Fruit fly (Drosophila melanogaster) whole organism, wandering third instar larva: ENCODE results near the gene CG7099.

Source experiments
- Abd-B ChIP-seq: fragments of >200 bp; optimal IDR thresholded peaks from 2 replicates; lab custom pipeline; 2017; ENCODE audit warnings: missing biosample characterization, missing genetic modification characterization
- CG32264 ChIP-seq: fragments of 200-800 bp; sonication (Bioruptor generic); optimal IDR thresholded peaks from 2 replicates; lab custom pipeline; 2016; ENCODE audit warnings: missing biosample characterization, missing genetic modification characterization
- CG9705 ChIP-seq: fragments of 200-800 bp; sonication (Bioruptor generic); optimal IDR thresholded peaks from 2 replicates; lab custom pipeline; 2018; ENCODE audit warnings: missing biosample characterization, mild to moderate bottlenecking, missing genetic modification characterization
- CrebA ChIP-seq: fragments of 200-800 bp; sonication (Bioruptor generic); optimal IDR thresholded peaks from 2 replicates; lab custom pipeline; 2016; ENCODE audit warnings: missing biosample characterization, mild to moderate bottlenecking, missing genetic modification characterization, borderline replicate concordance
- Dfd ChIP-seq: fragments of >200 bp; optimal IDR thresholded peaks from 2 replicates; lab custom pipeline; 2017; ENCODE audit warnings: missing biosample characterization, missing genetic modification characterization
- Dif ChIP-seq: fragments of 200-275, 200-300 bp; sonication (Bioruptor generic); optimal IDR thresholded peaks from 2 replicates; lab custom pipeline; 2018; ENCODE audit warnings: missing biosample characterization, missing genetic modification characterization; ENCODE audit not compliant: partially characterized antibody
- GATAd ChIP-seq: sonication (Bioruptor generic); optimal IDR thresholded peaks from 2 replicates; lab custom pipeline; 2016; ENCODE audit warnings: missing biosample characterization, missing genetic modification characterization
- HLH106 ChIP-seq: fragments of 200-800 bp; optimal IDR thresholded peaks from 3 replicates; lab custom pipeline; 2019; ENCODE audit warnings: missing biosample characterization, mild to moderate bottlenecking, missing genetic modification characterization, moderate library complexity
- Hnf4 ChIP-seq: fragments of 200-800 bp; sonication (Bioruptor generic); optimal IDR thresholded peaks from 2 replicates; lab custom pipeline; 2016; ENCODE audit warnings: missing biosample characterization, mild to moderate bottlenecking, missing genetic modification characterization
- Hr78 ChIP-seq: fragments of >200 bp; optimal IDR thresholded peaks from 2 replicates; lab custom pipeline; 2017; ENCODE audit warnings: missing biosample characterization, missing genetic modification characterization
- Hr83 ChIP-seq: fragments of 200-300 bp; sonication (Bioruptor generic); optimal IDR thresholded peaks from 2 replicates; lab custom pipeline; 2016; ENCODE audit warnings: missing biosample characterization, mild to moderate bottlenecking, missing genetic modification characterization, moderate library complexity; ENCODE audit not compliant: poor library complexity, severe bottlenecking
- Jra ChIP-seq: sonication (Bioruptor generic); optimal IDR thresholded peaks from 2 replicates; lab custom pipeline; 2016; ENCODE audit warnings: missing biosample characterization, missing genetic modification characterization
- Mio ChIP-seq: sonication (Bioruptor generic); optimal IDR thresholded peaks from 2 replicates; lab custom pipeline; 2016; ENCODE audit warnings: missing biosample characterization, missing genetic modification characterization
- Myc ChIP-seq: fragments of >200 bp; optimal IDR thresholded peaks from 2 replicates; lab custom pipeline; 2017
- N ChIP-seq: fragments of >200 bp; optimal IDR thresholded peaks from 2 replicates; lab custom pipeline; 2018; ENCODE audit warnings: missing biosample characterization, missing external identifiers, missing genetic modification characterization
- OdsH ChIP-seq: fragments of 200-800 bp; sonication (Bioruptor generic); optimal IDR thresholded peaks from 2 replicates; lab custom pipeline; 2016; ENCODE audit warnings: missing biosample characterization, mild to moderate bottlenecking, missing genetic modification characterization
- Rel ChIP-seq, 2 experiments: fragments of 200-800 bp; sonication (Bioruptor generic) in 1 of 2; optimal IDR thresholded peaks; 2 replicates in 1 of 2; 3 replicates in 1 of 2; lab custom pipeline; 2016 to 2019; ENCODE audit warnings: mild to moderate bottlenecking in 2 of 2, missing biosample characterization in 2 of 2, missing genetic modification characterization in 2 of 2, moderate library complexity in 1 of 2
- Sp1 ChIP-seq: fragments of 200-800 bp; sonication (Bioruptor generic); optimal IDR thresholded peaks from 3 replicates; lab custom pipeline; 2019; ENCODE audit warnings: missing biosample characterization, mild to moderate bottlenecking, missing genetic modification characterization, moderate library complexity
- Vsx2 ChIP-seq: fragments of 200-300, 225-300 bp; sonication (Bioruptor generic); optimal IDR thresholded peaks from 2 replicates; lab custom pipeline; 2018; ENCODE audit warnings: missing biosample characterization, missing genetic modification characterization; ENCODE audit not compliant: partially characterized antibody
- br ChIP-seq: fragments of 200-800 bp; sonication (Bioruptor generic); optimal IDR thresholded peaks from 2 replicates; lab custom pipeline; 2016; ENCODE audit warnings: missing biosample characterization, missing genetic modification characterization
- brk ChIP-seq: fragments of 200-800 bp; sonication (Bioruptor generic); optimal IDR thresholded peaks from 2 replicates; lab custom pipeline; 2016; ENCODE audit warnings: missing biosample characterization, mild to moderate bottlenecking, missing genetic modification characterization
- dl ChIP-seq, 2 experiments: fragments of 175-275, 200-275 bp in 1 of 2; fragments of 200-275 bp in 1 of 2; sonication (Bioruptor generic); optimal IDR thresholded peaks; lab custom pipeline; 2018; ENCODE audit warnings: mild to moderate bottlenecking in 2 of 2, missing biosample characterization in 2 of 2, missing genetic modification characterization in 2 of 2, moderate library complexity in 2 of 2; ENCODE audit not compliant: partially characterized antibody in 2 of 2, insufficient read depth in 1 of 2
- dmrt93B ChIP-seq: fragments of 200-800 bp; sonication (Bioruptor generic); optimal IDR thresholded peaks from 2 replicates; lab custom pipeline; 2018; ENCODE audit warnings: missing biosample characterization, mild to moderate bottlenecking, missing genetic modification characterization
- dsf ChIP-seq: sonication (Bioruptor generic); optimal IDR thresholded peaks from 2 replicates; lab custom pipeline; 2016; ENCODE audit warnings: missing biosample characterization, missing genetic modification characterization, borderline replicate concordance
- ey ChIP-seq: fragments of 200-800 bp; sonication (Bioruptor generic); optimal IDR thresholded peaks from 2 replicates; lab custom pipeline; 2016; ENCODE audit warnings: missing biosample characterization, missing genetic modification characterization
- foxo ChIP-seq, 2 experiments: fragments of 200-800 bp; sonication (Bioruptor generic); optimal IDR thresholded peaks; 2 replicates in 1 of 2; 3 replicates in 1 of 2; lab custom pipeline; 2016 to 2017; ENCODE audit warnings: missing biosample characterization in 2 of 2, missing genetic modification characterization in 2 of 2
- fru ChIP-seq: fragments of 200-800 bp; sonication (Bioruptor generic); optimal IDR thresholded peaks from 3 replicates; lab custom pipeline; 2016; ENCODE audit warnings: missing biosample characterization, mild to moderate bottlenecking, missing genetic modification characterization
- h ChIP-seq: fragments of 200-800 bp; sonication (Bioruptor generic); optimal IDR thresholded peaks from 3 replicates; lab custom pipeline; 2016; ENCODE audit warnings: missing biosample characterization, mild to moderate bottlenecking, missing genetic modification characterization
- jim ChIP-seq: fragments of 175-275, 200-325 bp; sonication (Bioruptor generic); optimal IDR thresholded peaks from 2 replicates; lab custom pipeline; 2016; ENCODE audit warnings: missing biosample characterization, mild to moderate bottlenecking, missing genetic modification characterization
- lola ChIP-seq: fragments of >200 bp; optimal IDR thresholded peaks from 2 replicates; lab custom pipeline; 2017; ENCODE audit warnings: missing biosample characterization, missing genetic modification characterization
- pan ChIP-seq: fragments of >200 bp; optimal IDR thresholded peaks from 2 replicates; lab custom pipeline; 2017
- psq ChIP-seq: fragments of 200-800 bp; sonication (Bioruptor generic); optimal IDR thresholded peaks from 3 replicates; lab custom pipeline; 2017; ENCODE audit warnings: missing biosample characterization, mild to moderate bottlenecking, missing genetic modification characterization, moderate library complexity
- rgr ChIP-seq: fragments of 200-800 bp; sonication (Bioruptor generic); optimal IDR thresholded peaks from 3 replicates; lab custom pipeline; 2016; ENCODE audit warnings: missing biosample characterization, mild to moderate bottlenecking, missing genetic modification characterization
- sage ChIP-seq: fragments of 200-800 bp; sonication (Bioruptor generic); optimal IDR thresholded peaks from 2 replicates; lab custom pipeline; 2016; ENCODE audit warnings: missing biosample characterization, mild to moderate bottlenecking, missing genetic modification characterization
- sv ChIP-seq: fragments of 200-800 bp; sonication (Bioruptor generic); optimal IDR thresholded peaks from 3 replicates; lab custom pipeline; 2016; ENCODE audit warnings: missing biosample characterization, missing genetic modification characterization
- tai ChIP-seq: sonication (Bioruptor generic); optimal IDR thresholded peaks from 2 replicates; lab custom pipeline; 2016; ENCODE audit warnings: missing biosample characterization, missing genetic modification characterization
- usp ChIP-seq: fragments of >200 bp; optimal IDR thresholded peaks from 2 replicates; lab custom pipeline; 2017; ENCODE audit warnings: missing biosample characterization, missing genetic modification characterization
- woc ChIP-seq: sonication (Bioruptor generic); optimal IDR thresholded peaks from 2 replicates; lab custom pipeline; 2016; ENCODE audit warnings: missing biosample characterization, mild to moderate bottlenecking, missing genetic modification characterization

The CG7099 gene

DNA sequence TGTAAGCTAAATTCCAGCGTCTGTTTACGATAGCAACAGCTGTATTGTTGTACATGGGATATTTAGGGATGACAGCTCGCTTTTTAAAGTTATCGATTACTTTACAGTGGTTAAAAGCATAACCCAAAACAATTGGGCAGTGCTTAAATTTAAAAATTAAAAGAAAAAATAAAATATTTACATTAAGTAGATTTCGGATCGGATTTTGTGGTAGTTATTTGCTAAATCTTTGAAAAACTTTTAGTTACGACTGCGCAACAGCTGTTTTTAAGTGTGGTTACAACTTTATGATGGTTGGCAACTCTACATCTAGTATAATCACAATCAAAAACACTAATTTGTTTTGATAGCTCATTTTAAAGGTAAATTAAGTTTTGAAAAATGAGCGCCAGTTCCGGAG is at the start of gene CG7099, which contains the start of gene Ing5:
Gene CG7099 (plus strand): TSS at position 317 of the 400 bp plus-strand sequence.
Gene Ing5 (minus strand): TSS at position 58 of the 400 bp plus-strand sequence.
- peak; percentile 90 for TF ChIP-seq dmrt93B
- TF ChIP-seq sage: peak; percentile 90
- TF ChIP-seq Hr78 (GFP tag; lab: Kevin White, UChicago): no peak
- TF ChIP-seq pan (lab: Kevin White, UChicago): no peak
- peak; percentile 92 for TF ChIP-seq dsf (GFP tag; lab: Kevin White, UChicago)
- TF ChIP-seq jim (GFP tag; lab: Kevin White, UChicago): peak; percentile 78
- peak; percentile 97 for TF ChIP-seq sv (GFP tag; lab: Kevin White, UChicago)
- TF ChIP-seq br (GFP tag; lab: Kevin White, UChicago): peak; percentile 94
- TF ChIP-seq GATAd (GFP tag; lab: Kevin White, UChicago): peak; percentile 92
- peak; percentile 92 for TF ChIP-seq Sp1 (GFP tag; lab: Kevin White, UChicago)
- no peak for TF ChIP-seq Dif (GFP tag; lab: Kevin White, UChicago)
- no peak for TF ChIP-seq tai (GFP tag; lab: Kevin White, UChicago)
- peak; percentile 70 to 98 for TF ChIP-seq foxo (GFP tag; optimal IDR thresholded peaks at IDR 0.05; lab: Kevin White, UChicago)
- TF ChIP-seq CG32264 (GFP tag; lab: Kevin White, UChicago): peak; percentile 63
- peak; percentile 96 for TF ChIP-seq Hnf4 (GFP tag; lab: Kevin White, UChicago)
- peak; percentile 80 for TF ChIP-seq Rel (GFP tag; optimal IDR thresholded peaks at IDR 0.05; lab: Kevin White, UChicago)
- peak; percentile 74 for TF ChIP-seq Rel (tag; optimal IDR thresholded peaks at IDR 0.05; lab: Kevin White, UChicago)
- peak; percentile 62 for TF ChIP-seq Mio
- TF ChIP-seq Dfd (GFP tag; lab: Kevin White, UChicago): no peak
- peak; percentile 90 for TF ChIP-seq Jra (GFP tag; lab: Kevin White, UChicago)
- TF ChIP-seq CG9705 (GFP tag; lab: Kevin White, UChicago): peak; percentile 93
- TF ChIP-seq CrebA (GFP tag; lab: Kevin White, UChicago): no peak
- TF ChIP-seq HLH106 (tag; lab: Kevin White, UChicago): peak; percentile 97
- no peak for TF ChIP-seq usp
- TF ChIP-seq N (GFP tag; lab: Kevin White, UChicago): no peak
- peak; percentile 91 for TF ChIP-seq woc
- peak; percentile 92 for TF ChIP-seq Hr83 (GFP tag; lab: Kevin White, UChicago)
- TF ChIP-seq h (GFP tag; lab: Kevin White, UChicago): peak; percentile 97
- peak; percentile 93 for TF ChIP-seq psq
- TF ChIP-seq Vsx2: no peak
- peak; percentile 95 for TF ChIP-seq OdsH (GFP tag; lab: Kevin White, UChicago)
- TF ChIP-seq Abd-B (GFP tag; lab: Kevin White, UChicago): no peak
- TF ChIP-seq Myc: no peak
- no peak for TF ChIP-seq brk
- peak; percentile 94 for TF ChIP-seq fru (GFP tag; lab: Kevin White, UChicago)
- no peak for TF ChIP-seq lola (GFP tag; lab: Kevin White, UChicago)
- TF ChIP-seq ey (GFP tag; lab: Kevin White, UChicago): peak; percentile 93
- TF ChIP-seq rgr (GFP tag; lab: Kevin White, UChicago): peak; percentile 98
- TF ChIP-seq dl (GFP tag; optimal IDR thresholded peaks at IDR 0.05; lab: Kevin White, UChicago; ENCODE audit: insufficient read depth in 1 of 2, partially characterized antibody in 2 of 2): no peak
- TF ChIP-seq, all 38 proteins: peak for 24

DNA sequence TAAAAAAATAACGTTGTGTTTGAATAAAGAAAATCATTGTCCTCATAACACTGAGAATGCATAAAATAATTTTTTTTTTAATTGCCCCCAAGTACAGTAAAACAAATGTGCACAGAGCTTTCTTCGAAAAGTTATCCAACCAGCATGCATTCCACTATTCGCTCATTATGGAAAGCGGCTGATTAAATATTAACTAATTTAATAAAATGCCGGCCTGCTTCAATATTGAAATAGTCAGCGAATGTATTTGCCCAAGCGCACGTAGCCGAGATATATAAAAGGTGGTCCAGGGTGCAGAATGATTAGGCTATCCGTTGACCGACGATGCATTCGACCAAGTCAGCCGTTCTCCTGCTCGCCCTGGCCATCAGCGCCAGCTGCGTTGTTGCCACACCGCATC is 39.9 kb upstream of the CG7099 start, which contains the start of gene CG16826:
Gene CG16826 (plus strand): TSS at position 301 of the 400 bp plus-strand sequence.
- no peak for TF ChIP-seq rgr (GFP tag; lab: Kevin White, UChicago)
- TF ChIP-seq jim (GFP tag; lab: Kevin White, UChicago): no peak
- no peak for TF ChIP-seq Vsx2
- TF ChIP-seq Hnf4 (GFP tag; lab: Kevin White, UChicago): no peak
- TF ChIP-seq foxo (GFP tag; optimal IDR thresholded peaks at IDR 0.05; lab: Kevin White, UChicago): no peak
- TF ChIP-seq HLH106 (tag; lab: Kevin White, UChicago): no peak
- TF ChIP-seq Rel (GFP tag; optimal IDR thresholded peaks at IDR 0.05; lab: Kevin White, UChicago): no peak
- TF ChIP-seq Rel (tag; optimal IDR thresholded peaks at IDR 0.05; lab: Kevin White, UChicago): no peak
- TF ChIP-seq dmrt93B: no peak
